Worm (Caenorhabditis elegans) whole organism, late embryonic: Measurements from ENCODE around the gene syx-3.

ENCODE experiments used
- ceh-9 ChIP-seq: sonication (generic microtip); optimal IDR thresholded peaks from 2 replicates; lab custom pipeline; 2016; ENCODE audit warnings: mild to moderate bottlenecking, missing genetic modification characterization, inconsistent platforms, missing compliant biosample characterization
- eyg-1 ChIP-seq: sonication (generic microtip); optimal IDR thresholded peaks from 2 replicates; lab custom pipeline; 2016; ENCODE audit warnings: missing genotype, missing genetic modification characterization, missing compliant biosample characterization
- pha-4 ChIP-seq: fragments of 150-350 bp; optimal IDR thresholded peaks from 2 replicates; lab custom pipeline; 2018; ENCODE audit warnings: missing biosample characterization, missing genetic modification reagents, missing genetic modification characterization
- ttx-3 ChIP-seq: sonication (generic microtip); optimal IDR thresholded peaks from 2 replicates; lab custom pipeline; 2016; ENCODE audit warnings: missing genetic modification reagents, missing genetic modification characterization, missing compliant biosample characterization
- unc-55 ChIP-seq: sonication (generic microtip); optimal IDR thresholded peaks from 2 replicates; lab custom pipeline; 2017; ENCODE audit warnings: missing biosample characterization, missing genetic modification reagents, missing genetic modification characterization

DNA sequence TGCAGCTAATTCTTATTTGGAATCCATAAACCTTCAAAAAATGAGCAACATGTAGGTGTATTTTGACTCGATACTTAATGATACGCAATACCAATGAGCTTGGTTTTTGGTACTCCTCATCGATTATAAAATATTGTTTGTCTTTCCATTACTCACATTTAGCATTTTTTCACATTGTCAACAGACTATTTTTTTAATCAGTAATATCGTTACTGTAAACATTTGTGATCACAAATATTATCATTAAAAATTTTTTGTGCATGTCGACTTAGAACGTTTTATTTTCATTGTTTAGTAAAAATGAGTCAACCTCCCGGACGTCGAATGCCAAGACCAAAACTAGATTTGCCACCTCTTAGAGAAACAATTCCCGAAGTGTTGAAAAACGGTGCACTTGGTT is 28.4 kb downstream of the syx-3 start, which contains the start of gene sek-5:
- TF ChIP-seq eyg-1 (tag; lab: Kevin White, UChicago) (no peak), unc-55 (GFP tag; lab: Kevin White, UChicago) (no peak), ttx-3 (tag; lab: Kevin White, UChicago) (no peak), ceh-9 (tag; lab: Kevin White, UChicago) (no peak), pha-4 (tag; lab: Kevin White, UChicago) (no peak)
